Worm (Caenorhabditis elegans) whole organism, L1 larva: ENCODE results near the gene kvs-4.

ENCODE experiments used
- C34B4.2 ChIP-seq: sonication (generic microtip); optimal IDR thresholded peaks from 2 replicates; lab custom pipeline; 2017; ENCODE audit warnings: mild to moderate bottlenecking, missing genetic modification characterization, missing compliant biosample characterization
- efl-1 ChIP-seq, 4 experiments: fragments of 150-350 bp; optimal IDR thresholded peaks in 3 of 4; peaks in 1 of 4; 1 replicate in 1 of 4; 2 replicates in 3 of 4; lab custom pipeline; 2014; ENCODE audit warnings: missing biosample characterization in 2 of 4, missing genetic modification characterization in 2 of 4, missing genetic modification reagents in 2 of 4
- egl-13 ChIP-seq: sonication (generic microtip); optimal IDR thresholded peaks from 2 replicates; lab custom pipeline; 2016; ENCODE audit warnings: missing genotype, missing genetic modification reagents, missing genetic modification characterization, missing compliant biosample characterization
- elt-3 ChIP-seq, 6 experiments: fragments of 150-350 bp in 1 of 6; sonication (generic microtip); optimal IDR thresholded peaks; 2 replicates each; lab custom pipeline; 2017 to 2018; ENCODE audit warnings: missing biosample characterization in 6 of 6, missing genetic modification characterization in 6 of 6, inconsistent platforms in 1 of 6
- fos-1 ChIP-seq: fragments of 150-350 bp; optimal IDR thresholded peaks from 2 replicates; lab custom pipeline; 2014; ENCODE audit warnings: missing biosample characterization, missing genetic modification characterization
- lin-14 ChIP-seq: fragments of 200-800 bp; sonication (Bioruptor generic); optimal IDR thresholded peaks from 2 replicates; lab custom pipeline; 2018; ENCODE audit warnings: mild to moderate bottlenecking, missing genetic modification characterization, moderate library complexity, missing compliant biosample characterization
- lin-39 ChIP-seq: fragments of 150-350 bp; optimal IDR thresholded peaks from 2 replicates; lab custom pipeline; 2014; ENCODE audit warnings: missing biosample characterization, missing genetic modification reagents, missing genetic modification characterization
- lsy-2 ChIP-seq, 2 experiments: fragments of 150-350 bp; optimal IDR thresholded peaks; 2 replicates each; lab custom pipeline; 2014; ENCODE audit warnings: missing biosample characterization in 2 of 2, missing genetic modification characterization in 2 of 2
- mef-2 ChIP-seq: fragments of 150-350 bp; optimal IDR thresholded peaks from 2 replicates; lab custom pipeline; 2014; ENCODE audit warnings: missing biosample characterization, missing genetic modification characterization
- nhr-237 ChIP-seq: fragments of 150-350 bp; optimal IDR thresholded peaks from 2 replicates; lab custom pipeline; 2014; ENCODE audit warnings: missing biosample characterization, missing genetic modification characterization
- nhr-76 ChIP-seq: sonication (generic microtip); optimal IDR thresholded peaks from 2 replicates; lab custom pipeline; 2017; ENCODE audit warnings: missing biosample characterization, missing genetic modification characterization
- sox-4 ChIP-seq: sonication (generic microtip); optimal IDR thresholded peaks from 2 replicates; lab custom pipeline; 2016; ENCODE audit warnings: missing genetic modification characterization, missing compliant biosample characterization
- tbx-2 ChIP-seq: sonication (generic microtip); optimal IDR thresholded peaks from 2 replicates; lab custom pipeline; 2016; ENCODE audit warnings: missing genetic modification characterization, missing compliant biosample characterization
- unc-62 ChIP-seq: fragments of 150-350 bp; optimal IDR thresholded peaks from 2 replicates; lab custom pipeline; 2014; ENCODE audit warnings: missing biosample characterization, missing genetic modification reagents, missing genetic modification characterization

DNA sequence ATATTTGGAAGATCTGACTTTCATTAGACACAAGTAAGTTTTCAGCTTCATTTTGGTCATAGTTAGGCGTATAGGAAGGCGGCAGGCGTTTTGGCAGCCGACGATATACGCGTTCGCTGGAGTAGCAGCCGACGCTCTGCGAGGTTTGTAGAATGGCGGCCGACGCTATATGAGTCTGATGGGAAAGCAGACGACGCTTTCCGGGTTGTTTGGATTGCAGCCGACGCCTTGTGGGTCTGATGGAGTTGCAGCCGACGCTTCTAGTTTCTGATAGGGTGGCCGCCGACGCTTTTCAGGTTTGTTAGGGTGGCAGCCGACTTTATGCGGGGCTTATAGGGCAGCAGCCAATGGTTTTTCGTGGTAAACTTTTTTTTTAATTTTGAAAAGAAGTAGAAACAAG is 9.6 kb upstream of the kvs-4 start:
- TF ChIP-seq elt-3 (tag; optimal IDR thresholded peaks at IDR 0.05; lab: Kevin White, UChicago) (no peak), tbx-2 (tag; lab: Kevin White, UChicago) (no peak), C34B4.2 (tag; lab: Kevin White, UChicago) (no peak), nhr-237 (no peak), efl-1 (optimal IDR thresholded peaks at IDR 0.05; lab: Kevin White, UChicago) (no peak), efl-1 (GFP tag; optimal IDR thresholded peaks at IDR 0.05 in 1 of 2; lab: Kevin White, UChicago) (no peak), lsy-2 (tag; optimal IDR thresholded peaks at IDR 0.05; lab: Kevin White, UChicago) (no peak), egl-13 (tag; lab: Kevin White, UChicago) (no peak), lin-14 (no peak), nhr-76 (tag; lab: Kevin White, UChicago) (no peak), lin-39 (no peak), sox-4 (tag; lab: Kevin White, UChicago) (no peak), fos-1 (tag; lab: Kevin White, UChicago) (no peak), unc-62 (GFP tag; lab: Kevin White, UChicago) (no peak), mef-2 (tag; lab: Kevin White, UChicago) (no peak)
